Worm (Caenorhabditis elegans): ENCODE data around the gene W06D11.2.

DNA sequence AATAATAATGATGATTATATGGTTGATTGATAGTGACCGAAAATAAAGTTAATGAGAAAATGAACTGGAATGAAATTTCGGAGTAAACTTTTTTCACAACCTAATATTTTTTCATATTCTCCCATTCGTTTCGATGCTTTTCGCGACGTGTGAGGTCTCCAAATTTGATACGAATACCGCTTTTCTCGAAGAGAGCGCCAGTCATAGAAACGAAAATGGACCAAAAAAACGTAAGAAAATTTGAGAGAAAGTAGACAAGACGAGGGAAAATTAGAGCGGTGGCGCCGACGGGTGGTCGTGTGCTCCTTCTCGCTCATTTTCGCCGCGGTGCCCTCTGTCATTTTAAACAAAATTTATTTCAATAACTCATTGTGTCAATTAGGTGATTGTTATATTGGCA, 17.9 kb upstream of the W06D11.2 start:
- TF ChIP-seq sox-4 (tag; optimal IDR thresholded peaks at IDR 0.05) (no peak), ztf-11 (tag; optimal IDR thresholded peaks at IDR 0.05) (no peak), snu-23 (GFP tag; optimal IDR thresholded peaks at IDR 0.05) (no peak), nhr-77 (tag; optimal IDR thresholded peaks at IDR 0.05) (no peak), lin-39 (tag; optimal IDR thresholded peaks at IDR 0.05) (no peak), lin-15B (tag; optimal IDR thresholded peaks at IDR 0.05) (no peak)
